Worm (Caenorhabditis elegans): ENCODE measurements around the gene ZK616.1.

ZK616.1 gene

DNA sequence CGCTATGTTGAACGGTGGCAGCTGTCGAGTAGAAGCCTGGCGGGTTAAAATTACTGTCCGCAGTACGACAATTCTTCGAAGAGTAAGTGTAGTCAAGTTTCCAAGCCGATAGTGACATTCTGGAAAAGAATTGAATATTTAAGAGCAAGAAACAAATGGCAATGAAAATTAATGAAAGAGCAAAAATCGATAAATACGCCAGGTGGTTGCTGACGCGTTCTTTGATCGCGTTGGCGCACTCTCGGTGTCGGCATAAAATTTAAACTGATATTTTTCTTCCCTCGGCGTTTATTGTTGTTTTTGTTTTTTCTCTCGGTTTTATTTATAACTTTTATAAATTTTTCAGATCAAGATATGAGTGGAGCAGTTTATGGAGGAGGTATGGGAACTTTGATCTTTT, 6.0 kb upstream of the ZK616.1 start, which contains the start of the genes perm-3 and swsn-6 (continued):
- TF ChIP-seq fos-1 (tag; optimal IDR thresholded peaks at IDR 0.05) (peak; percentile 60), alr-1 (tag; optimal IDR thresholded peaks at IDR 0.05) (no peak), ZK546.5 (tag; optimal IDR thresholded peaks at IDR 0.05) (peak; percentile 25), egl-27 (tag; optimal IDR thresholded peaks at IDR 0.05) (peak; percentile 70), aly-2 (tag; optimal IDR thresholded peaks at IDR 0.05) (no peak), elt-1 (tag; optimal IDR thresholded peaks at IDR 0.05) (no peak), nhr-21 (tag; optimal IDR thresholded peaks at IDR 0.05) (peak; percentile 51), lin-11 (tag; optimal IDR thresholded peaks at IDR 0.05) (peak; percentile 55), nhr-6 (tag; optimal IDR thresholded peaks at IDR 0.05) (peak; percentile 63), F13H6.1 (tag; optimal IDR thresholded peaks at IDR 0.05) (peak; percentile 77), dmd-4 (tag; optimal IDR thresholded peaks at IDR 0.05) (no peak), ama-1 (optimal IDR thresholded peaks at IDR 0.05) (no peak), nhr-77 (tag; optimal IDR thresholded peaks at IDR 0.05) (no peak), ceh-16 (tag; optimal IDR thresholded peaks at IDR 0.05) (peak; percentile 66), skn-1 (tag; optimal IDR thresholded peaks at IDR 0.05) (peak; percentile 16)

DNA sequence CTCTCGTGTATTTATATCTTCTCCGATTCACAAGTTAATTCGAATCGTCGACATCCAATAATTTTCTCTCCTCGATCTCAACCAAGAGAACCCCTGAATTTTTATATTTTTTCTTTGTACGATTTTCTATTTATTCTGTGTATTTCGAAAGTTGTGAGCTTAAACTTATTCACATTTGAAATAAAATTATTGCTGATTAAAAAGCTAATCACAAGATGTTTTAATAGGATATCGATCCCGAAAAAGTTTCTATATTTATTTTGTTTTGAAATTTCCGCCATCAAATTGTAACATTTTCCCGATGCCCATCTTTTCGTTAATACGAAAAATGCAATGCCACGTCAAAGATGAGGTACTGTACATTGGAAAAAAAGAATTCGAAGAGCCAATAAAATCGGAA, 3.9 kb upstream of the ZK616.1 start, which contains the start of gene ZK616.3:
TSS of gene ZK616.3 (plus strand) at position 301 of the 400 bp plus-strand sequence.
- TF ChIP-seq unc-55 (GFP tag; optimal IDR thresholded peaks at IDR 0.05): no peak
- no peak for TF ChIP-seq ceh-16 (tag; optimal IDR thresholded peaks at IDR 0.05)
- no peak for TF ChIP-seq blmp-1 (tag; optimal IDR thresholded peaks at IDR 0.05; ENCODE audit: insufficient read depth)
- no peak for TF ChIP-seq nhr-10 (tag; optimal IDR thresholded peaks at IDR 0.05)
- no peak for TF ChIP-seq unc-62 (GFP tag; optimal IDR thresholded peaks at IDR 0.05)
- no peak for TF ChIP-seq nhr-6 (tag; optimal IDR thresholded peaks at IDR 0.05)
- TF ChIP-seq gmeb-1 (tag; optimal IDR thresholded peaks at IDR 0.05): no peak
- no peak for TF ChIP-seq elt-3 (tag; optimal IDR thresholded peaks at IDR 0.05)
- TF ChIP-seq sem-4 (tag; optimal IDR thresholded peaks at IDR 0.05): no peak
- TF ChIP-seq nhr-237 (tag; optimal IDR thresholded peaks at IDR 0.05): no peak
- no peak for TF ChIP-seq unc-39 (tag; optimal IDR thresholded peaks at IDR 0.05)
- no peak for TF ChIP-seq alr-1 (tag; optimal IDR thresholded peaks at IDR 0.05)
- no peak for TF ChIP-seq aly-2 (tag; optimal IDR thresholded peaks at IDR 0.05)
- no peak for TF ChIP-seq elt-1 (tag; optimal IDR thresholded peaks at IDR 0.05)
- TF ChIP-seq lin-39 (tag; optimal IDR thresholded peaks at IDR 0.05): no peak
- no peak for TF ChIP-seq ztf-4 (tag; optimal IDR thresholded peaks at IDR 0.05)

DNA sequence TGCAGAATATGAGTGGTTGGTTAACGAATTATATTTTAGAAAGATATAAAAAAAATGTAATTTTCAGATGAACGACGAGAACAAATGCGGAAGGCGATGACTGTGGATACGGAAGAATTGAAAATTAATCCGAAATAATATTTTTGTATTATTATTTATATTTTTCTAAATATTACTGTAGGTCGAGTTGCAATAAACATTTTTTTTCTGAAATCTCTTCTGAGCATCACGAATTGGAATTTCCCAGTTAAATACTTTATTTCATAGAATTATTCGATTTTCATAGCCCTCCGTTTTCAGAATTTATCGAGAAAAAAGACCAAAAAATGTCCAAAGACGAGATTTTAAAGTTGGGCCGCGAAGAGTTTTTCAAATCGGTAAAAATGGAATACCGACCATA, 3.2 kb upstream of the ZK616.1 start, which contains the start of gene ZK616.2:
TSS of gene ZK616.2 (plus strand) at position 301 of the 400 bp plus-strand sequence.
- no peak for TF ChIP-seq nhr-10 (tag; optimal IDR thresholded peaks at IDR 0.05)
- no peak for TF ChIP-seq fos-1 (tag; optimal IDR thresholded peaks at IDR 0.05)
- TF ChIP-seq mbf-1 (tag; optimal IDR thresholded peaks at IDR 0.05): no peak
- TF ChIP-seq nhr-25 (tag; optimal IDR thresholded peaks at IDR 0.05): no peak
- no peak for TF ChIP-seq nhr-129 (tag; optimal IDR thresholded peaks at IDR 0.05)
- no peak for TF ChIP-seq unc-55 (GFP tag; optimal IDR thresholded peaks at IDR 0.05)
- TF ChIP-seq nhr-11 (tag; optimal IDR thresholded peaks at IDR 0.05): no peak

DNA sequence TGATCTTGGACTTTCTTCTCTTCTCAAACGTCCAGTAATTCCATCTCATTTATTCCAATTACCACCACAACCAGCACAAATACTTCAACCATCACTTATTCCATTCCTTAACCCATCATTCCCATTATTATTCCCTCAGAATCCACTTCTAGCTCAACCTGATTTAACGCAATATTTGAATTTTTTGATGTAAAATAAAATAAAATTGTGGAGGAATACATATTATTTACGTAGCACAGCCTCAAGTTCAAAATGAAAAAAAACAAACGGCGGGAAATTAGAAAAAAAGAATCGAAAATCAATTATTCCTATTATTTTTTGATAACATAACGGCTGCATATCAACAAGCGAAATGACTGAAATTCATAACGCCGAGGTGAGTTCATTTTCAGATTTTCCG, 4.6 kb downstream of the ZK616.1 start, which contains the start of gene ZK616.61:
TSS of gene ZK616.61 (plus strand) at position 301 of the 400 bp plus-strand sequence.
- no peak for TF ChIP-seq nhr-6 (tag; optimal IDR thresholded peaks at IDR 0.05)

DNA sequence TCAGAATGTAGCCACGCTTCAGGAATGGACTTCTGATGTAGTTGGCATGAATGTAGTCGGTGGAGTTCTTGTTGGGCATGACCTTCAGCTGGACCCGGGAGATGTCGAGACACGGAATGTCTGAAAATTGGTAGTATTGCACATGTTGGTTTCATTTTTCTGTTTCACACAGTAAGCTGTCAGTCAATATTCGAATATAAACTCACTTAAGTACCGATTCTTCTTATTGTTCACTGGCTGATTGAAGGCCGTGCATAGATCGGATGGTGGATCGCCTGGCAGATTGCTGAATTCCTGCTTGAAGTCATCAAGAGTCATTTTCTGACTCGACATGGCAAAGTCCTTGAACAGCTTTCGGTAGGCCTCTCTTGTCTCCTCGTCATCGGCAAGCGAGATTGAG, 8.4 kb downstream of the ZK616.1 start:
- TF ChIP-seq nhr-237 (tag; optimal IDR thresholded peaks at IDR 0.05) (no peak), sma-3 (GFP tag; optimal IDR thresholded peaks at IDR 0.05) (no peak), nhr-23 (tag; optimal IDR thresholded peaks at IDR 0.05) (no peak), ceh-16 (tag; optimal IDR thresholded peaks at IDR 0.05) (no peak), unc-39 (tag; optimal IDR thresholded peaks at IDR 0.05) (no peak), aly-2 (tag; optimal IDR thresholded peaks at IDR 0.05) (no peak), nhr-11 (tag; optimal IDR thresholded peaks at IDR 0.05) (no peak)

DNA sequence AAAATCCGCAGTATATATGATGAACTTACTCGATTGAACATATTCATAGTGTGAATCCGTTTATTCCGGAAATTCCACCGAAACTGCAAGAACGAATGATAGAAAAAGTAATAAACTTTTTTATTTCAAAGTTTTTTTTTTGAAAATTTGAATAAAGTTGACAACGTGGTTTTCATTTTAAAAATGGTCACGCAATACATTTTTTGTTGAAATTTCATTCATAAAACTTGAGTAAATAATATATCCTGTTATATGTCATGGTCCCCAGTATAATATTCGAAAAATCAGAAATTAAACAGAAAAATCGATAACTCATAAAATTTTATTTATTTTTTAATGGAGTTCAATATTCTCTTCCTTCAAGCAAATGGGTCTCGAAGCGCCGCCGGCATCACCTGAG, 10.4 kb downstream of the ZK616.1 start, which contains the start of gene ZK616.65:
TSS of gene ZK616.65 (minus strand) at position 101 of the 400 bp plus-strand sequence.
- TF ChIP-seq nhr-25 (tag; optimal IDR thresholded peaks at IDR 0.05) (no peak), nhr-21 (tag; optimal IDR thresholded peaks at IDR 0.05) (no peak), egl-27 (tag; optimal IDR thresholded peaks at IDR 0.05) (no peak), sma-9 (GFP tag; optimal IDR thresholded peaks at IDR 0.05) (no peak), sma-9 (tag; optimal IDR thresholded peaks at IDR 0.05) (no peak), dmd-4 (tag; optimal IDR thresholded peaks at IDR 0.05) (no peak), ceh-16 (tag; optimal IDR thresholded peaks at IDR 0.05) (no peak), nhr-12 (tag; optimal IDR thresholded peaks at IDR 0.05) (no peak)

Data from whole organism, L2 larva.